Fruit fly (Drosophila melanogaster): Measurements from ENCODE around the gene CG3222.
A peak's percentile ranks its signal among the peaks of the same experiment; 100 is the strongest.

- TF ChIP-seq CG8159 (tag; optimal IDR thresholded peaks at IDR 0.05) (peak; percentile 37), CG17806 (tag; optimal IDR thresholded peaks at IDR 0.05) (no peak), CG10348 (GFP tag; IDR thresholded peaks at IDR 0.05) (no peak), EcR (GFP tag; optimal IDR thresholded peaks at IDR 0.05) (peak; percentile 81), Ets98B (GFP tag; IDR thresholded peaks at IDR 0.05) (peak; percentile 66; the same call in 1 of the 2 replicates), CG4496 (GFP tag; IDR thresholded peaks at IDR 0.05) (no peak; the same call in 2 of the 3 replicates), CG14655 (GFP tag; optimal IDR thresholded peaks at IDR 0.05) (no peak), CG32121 (GFP tag; IDR thresholded peaks at IDR 0.05) (no peak; the same call in 1 of the 2 replicates), rn (GFP tag; IDR thresholded peaks at IDR 0.05) (no peak), CG13204 (GFP tag; optimal IDR thresholded peaks at IDR 0.05) (no peak), Pif1A (GFP tag; optimal IDR thresholded peaks at IDR 0.05) (peak; percentile 15), CG12605 (GFP tag; IDR thresholded peaks at IDR 0.05) (0 out of 2 replicates have a peak, but pooled peaks have one; percentile 13), fd96Ca (GFP tag; IDR thresholded peaks at IDR 0.05) (peak; percentile 59; the same call in 1 of the 3 replicates), Snoo (tag; optimal IDR thresholded peaks at IDR 0.05) (no peak)
Observed at dm6 chr3L:9614589-9615442, 16.0 kb downstream of the CG3222 start, which contains the start of gene LanB2.

Measured in whole organism, pupa.